Fruit fly (Drosophila melanogaster): ENCODE data around the gene mdy.

The mdy gene

DNA sequence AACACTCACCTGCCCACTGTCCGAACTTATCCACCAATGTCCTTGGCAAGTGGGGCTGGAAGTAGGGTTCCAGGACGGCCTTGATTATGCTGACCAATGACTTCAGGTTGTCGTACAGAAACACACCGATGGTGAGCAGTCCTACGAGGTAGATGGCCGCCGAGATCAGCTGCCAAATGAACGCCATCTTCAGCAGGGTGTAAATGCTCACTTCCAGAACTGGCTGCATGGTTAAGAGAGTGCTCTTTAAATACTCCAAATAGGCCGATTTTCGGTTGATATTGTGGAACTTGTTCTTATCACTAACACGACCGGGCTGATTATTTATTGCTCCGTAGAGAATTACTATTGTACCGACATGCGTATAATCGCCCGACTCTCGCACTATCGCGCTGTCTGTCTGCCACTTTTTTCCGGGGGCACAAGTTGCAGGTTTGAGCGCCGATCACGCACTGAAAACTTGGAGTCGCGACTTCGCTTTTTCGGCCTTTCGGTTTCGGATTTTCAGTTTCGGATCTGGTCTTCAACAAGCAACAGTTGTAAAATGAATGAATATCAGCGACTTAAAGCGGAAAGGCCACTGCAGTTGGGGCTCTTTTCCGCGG lies 30.4 kb downstream of the mdy start (continued):
- TF ChIP-seq CG16863 (GFP tag; optimal IDR thresholded peaks at IDR 0.05) (no peak), CG6175 (GFP tag; IDR thresholded peaks at IDR 0.05) (peak; percentile 88; the same call in 2 of the 3 replicates), E2f2 (GFP tag; IDR thresholded peaks at IDR 0.05) (0 out of 2 replicates have a peak, but pooled peaks have one; percentile 14), CrebB (tag; optimal IDR thresholded peaks at IDR 0.05) (no peak), sens (GFP tag) (peak; percentile 47), ro (GFP tag; IDR thresholded peaks at IDR 0.05) (no peak), odd (GFP tag; optimal IDR thresholded peaks at IDR 0.05) (peak; percentile 51), tap (tag; optimal IDR thresholded peaks at IDR 0.05) (no peak), CG15073 (GFP tag; optimal IDR thresholded peaks at IDR 0.05) (no peak), Atf6 (GFP tag; IDR thresholded peaks at IDR 0.05) (no peak), CG15696 (tag; optimal IDR thresholded peaks at IDR 0.05) (no peak), CG15269 (tag; optimal IDR thresholded peaks at IDR 0.05) (no peak), CG34376 (GFP tag; optimal IDR thresholded peaks at IDR 0.05) (peak; percentile 44), CG10543 (GFP tag; optimal IDR thresholded peaks at IDR 0.05) (peak; percentile 55), Dek (tag; optimal IDR thresholded peaks at IDR 0.05) (no peak), sug (tag; optimal IDR thresholded peaks at IDR 0.05) (peak; percentile 76), Deaf1 (tag; optimal IDR thresholded peaks at IDR 0.05) (peak; percentile 88), gro (GFP tag; optimal IDR thresholded peaks at IDR 0.05) (no peak), jing (GFP tag; optimal IDR thresholded peaks at IDR 0.05) (no peak), CG3163 (GFP tag; optimal IDR thresholded peaks at IDR 0.05) (peak; percentile 64), Ets97D (GFP tag; optimal IDR thresholded peaks at IDR 0.05) (no peak), onecut (GFP tag; IDR thresholded peaks at IDR 0.05) (no peak), z (GFP tag; IDR thresholded peaks at IDR 0.05) (no peak), Oaz (GFP tag; IDR thresholded peaks at IDR 0.05) (no peak), zf30C (GFP tag; optimal IDR thresholded peaks at IDR 0.05) (no peak), Eip74EF (GFP tag; optimal IDR thresholded peaks at IDR 0.05) (no peak), mirr (GFP tag; optimal IDR thresholded peaks at IDR 0.05) (peak; percentile 88), CG2712 (tag; optimal IDR thresholded peaks at IDR 0.05) (no peak), CG5245 (GFP tag; optimal IDR thresholded peaks at IDR 0.05) (no peak), exex (tag; optimal IDR thresholded peaks at IDR 0.05) (peak; percentile 71), Antp (GFP tag; optimal IDR thresholded peaks at IDR 0.05) (no peak), row (GFP tag; IDR thresholded peaks at IDR 0.05) (no peak), CG18476 (GFP tag; optimal IDR thresholded peaks at IDR 0.05) (no peak)

DNA sequence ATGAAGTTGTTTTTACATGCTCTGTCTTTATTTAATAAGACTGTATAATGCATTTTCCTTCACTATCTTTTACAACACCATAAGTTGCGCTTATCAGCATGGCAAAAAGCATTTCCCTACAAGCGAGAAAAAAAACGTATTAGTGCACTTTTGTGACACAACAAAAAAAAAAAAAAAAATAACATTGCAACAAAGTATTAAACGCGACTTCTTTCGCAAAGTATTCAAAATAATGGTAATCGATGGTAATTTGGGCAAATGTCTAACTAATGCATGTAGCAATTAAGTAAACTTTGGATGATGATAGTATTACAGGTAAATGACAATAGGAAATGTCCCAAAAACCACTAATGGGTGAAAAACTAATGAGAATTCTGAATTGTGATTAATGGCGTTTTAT lies 31.5 kb downstream of the mdy start:
- no peak for TF ChIP-seq CG18262 (tag; optimal IDR thresholded peaks at IDR 0.05)
- no peak for TF ChIP-seq ftz-f1 (GFP tag; optimal IDR thresholded peaks at IDR 0.05)
- TF ChIP-seq CG4617 (GFP tag; optimal IDR thresholded peaks at IDR 0.05; ENCODE audit: borderline replicate concordance), result no peak
- TF ChIP-seq CG1832 (GFP tag; optimal IDR thresholded peaks at IDR 0.05), result no peak
- TF ChIP-seq fd102C (GFP tag; optimal IDR thresholded peaks at IDR 0.05), result no peak
- no peak for TF ChIP-seq ash1 (GFP tag; optimal IDR thresholded peaks at IDR 0.05)
- no peak for TF ChIP-seq sim (GFP tag; IDR thresholded peaks at IDR 0.05)
- TF ChIP-seq CG9215 (GFP tag; IDR thresholded peaks at IDR 0.05), result no peak
- TF ChIP-seq CG12391 (tag; optimal IDR thresholded peaks at IDR 0.05), result no peak
- no peak for TF ChIP-seq Adf1 (GFP tag; IDR thresholded peaks at IDR 0.05)
- no peak for TF ChIP-seq Hmx (GFP tag; optimal IDR thresholded peaks at IDR 0.05)
- no peak for TF ChIP-seq danr (GFP tag; IDR thresholded peaks at IDR 0.05)
- TF ChIP-seq chinmo (GFP tag; IDR thresholded peaks at IDR 0.05; ENCODE audit: partially characterized antibody), result no peak
- TF ChIP-seq bcd (GFP tag; optimal IDR thresholded peaks at IDR 0.05), result no peak
- no peak for TF ChIP-seq CG14710 (tag; optimal IDR thresholded peaks at IDR 0.05)
